Worm (Caenorhabditis elegans) whole organism, young adult: Measurements from ENCODE around the gene C39B10.4.

Experiments
- K12H6.12 ChIP-seq: fragments of 200-800 bp; sonication (Bioruptor generic); optimal IDR thresholded peaks from 2 replicates; lab custom pipeline; 2018; ENCODE audit warnings: mild to moderate bottlenecking, missing genetic modification characterization, missing compliant biosample characterization
- ceh-100 ChIP-seq: fragments of 200-800 bp; sonication (Bioruptor generic); IDR thresholded peaks from 2 replicates; pipeline ENCODE4 v1.3.6; 2022; ENCODE audit warnings: missing genetic modification reagents, missing genetic modification characterization, missing compliant biosample characterization
- dpl-1 ChIP-seq: fragments of 150-350 bp; optimal IDR thresholded peaks from 2 replicates; lab custom pipeline; 2014; ENCODE audit warnings: missing biosample characterization, missing genetic modification reagents, missing genetic modification characterization
- madf-3 ChIP-seq: fragments of 200-800 bp; sonication (Bioruptor generic); IDR thresholded peaks from 2 replicates; pipeline ENCODE4 v1.3.6; 2022; ENCODE audit warnings: missing genetic modification reagents, missing genetic modification characterization, missing compliant biosample characterization
- nhr-27 ChIP-seq: fragments of 200-800 bp; sonication (Bioruptor generic); optimal IDR thresholded peaks from 2 replicates; lab custom pipeline; 2018; ENCODE audit warnings: mild to moderate bottlenecking, missing genetic modification characterization, moderate library complexity, missing compliant biosample characterization
- pha-4 ChIP-seq: fragments of 150-350 bp; sonication (generic microtip); optimal IDR thresholded peaks from 2 replicates; lab custom pipeline; 2014; ENCODE audit warnings: missing biosample characterization, missing genetic modification reagents, missing genetic modification characterization
- snpc-4 ChIP-seq, 5 experiments: fragments of 150-350 bp in 1 of 5; sonication (generic microtip) in 4 of 5; optimal IDR thresholded peaks; 2 replicates each; lab custom pipeline; 2014 to 2018; ENCODE audit warnings: missing genetic modification characterization in 5 of 5, missing biosample characterization in 3 of 5, antibody characterized with exemption in 2 of 5, mild to moderate bottlenecking in 2 of 5, missing compliant biosample characterization in 2 of 5, missing genotype in 2 of 5, moderate library complexity in 2 of 5, missing genetic modification reagents in 1 of 5
- unc-130 ChIP-seq: sonication (generic microtip); optimal IDR thresholded peaks from 2 replicates; lab custom pipeline; 2016; ENCODE audit warnings: missing genetic modification reagents, missing genetic modification characterization, missing compliant biosample characterization
- zfh-2 ChIP-seq: fragments of 200-800 bp; sonication (Bioruptor generic); conservative IDR thresholded peaks from 2 replicates; pipeline ENCODE4 v1.3.6; 2022; ENCODE audit warnings: missing genetic modification reagents, missing genetic modification characterization, missing compliant biosample characterization
- ztf-26 ChIP-seq: sonication (generic microtip); optimal IDR thresholded peaks from 2 replicates; lab custom pipeline; 2017; ENCODE audit warnings: missing genetic modification characterization, missing compliant biosample characterization

- no peak for TF ChIP-seq dpl-1 (GFP tag; lab: Kevin White, UChicago)
- no peak for TF ChIP-seq nhr-27 (tag; lab: Kevin White, UChicago)
- no peak for TF ChIP-seq pha-4 (tag; lab: Kevin White, UChicago)
- TF ChIP-seq ztf-26 (tag; lab: Kevin White, UChicago), result no peak
- no peak for TF ChIP-seq zfh-2 (GFP tag; lab: Robert Waterston, UW)
- no peak for TF ChIP-seq madf-3 (GFP tag; lab: Robert Waterston, UW)
- no peak for TF ChIP-seq unc-130 (GFP tag; lab: Kevin White, UChicago)
- no peak for TF ChIP-seq ceh-100 (GFP tag; lab: Robert Waterston, UW)
- no peak for TF ChIP-seq K12H6.12 (tag; lab: Kevin White, UChicago)
- TF ChIP-seq snpc-4 (GFP tag; optimal IDR thresholded peaks at IDR 0.05; lab: Kevin White, UChicago), result no peak
- TF ChIP-seq snpc-4 (tag; optimal IDR thresholded peaks at IDR 0.05; lab: Kevin White, UChicago), result no peak
Observed at ce11 chrX:10428557-10428956, 16.2 kb upstream of the C39B10.4 start, which contains the start of gene mig-15.
